Worm (Caenorhabditis elegans) whole organism, L2 larva: ENCODE measurements around the gene aat-2.
A peak's percentile ranks its signal among the peaks of the same experiment; 100 is the strongest.

Source experiments
- C34F6.9 ChIP-seq: fragments of 150-350 bp; optimal IDR thresholded peaks from 2 replicates; lab custom pipeline; 2014; ENCODE audit warnings: missing biosample characterization, missing genetic modification characterization
- F13H6.1 ChIP-seq: sonication (generic microtip); optimal IDR thresholded peaks from 2 replicates; lab custom pipeline; 2016; ENCODE audit warnings: missing genetic modification characterization, missing compliant biosample characterization
- R02D3.7 ChIP-seq: fragments of 150-350 bp; optimal IDR thresholded peaks from 2 replicates; lab custom pipeline; 2014; ENCODE audit warnings: missing biosample characterization, missing genetic modification characterization
- Y55F3AM.14 ChIP-seq: fragments of 200-800 bp; sonication (Bioruptor generic); optimal IDR thresholded peaks from 2 replicates; lab custom pipeline; 2018; ENCODE audit warnings: mild to moderate bottlenecking, missing genetic modification characterization, missing compliant biosample characterization
- aly-2 ChIP-seq: fragments of 150-350 bp; optimal IDR thresholded peaks from 2 replicates; lab custom pipeline; 2014; ENCODE audit warnings: missing biosample characterization, missing genetic modification characterization
- ama-1 ChIP-seq: fragments of 150-350 bp; optimal IDR thresholded peaks from 2 replicates; lab custom pipeline; 2018; ENCODE audit warnings: inconsistent platforms
- ceh-16 ChIP-seq: fragments of 150-350 bp; optimal IDR thresholded peaks from 2 replicates; lab custom pipeline; 2014; ENCODE audit warnings: missing biosample characterization, missing genetic modification characterization
- ceh-82 ChIP-seq: fragments of 150-350 bp; optimal IDR thresholded peaks from 2 replicates; lab custom pipeline; 2014; ENCODE audit warnings: missing biosample characterization, missing genetic modification characterization
- dmd-4 ChIP-seq: sonication (generic microtip); optimal IDR thresholded peaks from 2 replicates; lab custom pipeline; 2017; ENCODE audit warnings: missing biosample characterization, missing genetic modification characterization
- egl-27 ChIP-seq: sonication (generic microtip); optimal IDR thresholded peaks from 3 replicates; lab custom pipeline; 2017; ENCODE audit warnings: missing biosample characterization, missing genetic modification reagents, missing genetic modification characterization
- elt-1 ChIP-seq: fragments of 150-350 bp; optimal IDR thresholded peaks from 2 replicates; lab custom pipeline; 2014; ENCODE audit warnings: missing biosample characterization, missing genetic modification characterization
- elt-3 ChIP-seq: sonication (generic microtip); optimal IDR thresholded peaks from 2 replicates; lab custom pipeline; 2017; ENCODE audit warnings: missing biosample characterization, missing genetic modification characterization
- fos-1 ChIP-seq: fragments of 150-350 bp; optimal IDR thresholded peaks from 2 replicates; lab custom pipeline; 2014; ENCODE audit warnings: missing biosample characterization, missing genetic modification characterization
- gmeb-1 ChIP-seq: fragments of 150-350 bp; optimal IDR thresholded peaks from 2 replicates; lab custom pipeline; 2014; ENCODE audit warnings: missing biosample characterization, missing genetic modification characterization
- lin-11 ChIP-seq: fragments of 150-350 bp; sonication (generic microtip); optimal IDR thresholded peaks from 2 replicates; lab custom pipeline; 2014; ENCODE audit warnings: missing biosample characterization, missing genetic modification characterization, inconsistent platforms, mixed read lengths
- lin-13 ChIP-seq: fragments of 150-350 bp; optimal IDR thresholded peaks from 2 replicates; lab custom pipeline; 2014; ENCODE audit warnings: missing biosample characterization, missing genetic modification reagents, missing genetic modification characterization
- lin-39 ChIP-seq: fragments of 150-350 bp; optimal IDR thresholded peaks from 2 replicates; lab custom pipeline; 2014; ENCODE audit warnings: missing biosample characterization, missing genetic modification reagents, missing genetic modification characterization
- lsy-2 ChIP-seq, 2 experiments: fragments of 150-350 bp in 1 of 2; sonication (generic microtip) in 1 of 2; optimal IDR thresholded peaks; 2 replicates each; lab custom pipeline; 2014 to 2017; ENCODE audit warnings: missing biosample characterization in 2 of 2, missing genetic modification characterization in 2 of 2
- mab-5 ChIP-seq: fragments of 150-350 bp; optimal IDR thresholded peaks from 2 replicates; lab custom pipeline; 2014; ENCODE audit warnings: missing biosample characterization, missing genetic modification characterization
- mbf-1 ChIP-seq: sonication (generic microtip); optimal IDR thresholded peaks from 2 replicates; lab custom pipeline; 2017; ENCODE audit warnings: missing biosample characterization, missing genetic modification characterization
- mdl-1 ChIP-seq, 2 experiments: fragments of 150-350 bp in 1 of 2; sonication (generic microtip) in 1 of 2; optimal IDR thresholded peaks; 2 replicates each; lab custom pipeline; 2017; ENCODE audit warnings: missing biosample characterization in 2 of 2, missing genetic modification characterization in 2 of 2
- nhr-11 ChIP-seq: fragments of 150-350 bp; optimal IDR thresholded peaks from 2 replicates; lab custom pipeline; 2014; ENCODE audit warnings: missing biosample characterization, missing genetic modification characterization
- nhr-12 ChIP-seq: fragments of 150-350 bp; optimal IDR thresholded peaks from 2 replicates; lab custom pipeline; 2014; ENCODE audit warnings: missing biosample characterization, missing genetic modification characterization
- nhr-21 ChIP-seq: fragments of 150-350 bp; optimal IDR thresholded peaks from 2 replicates; lab custom pipeline; 2014; ENCODE audit warnings: missing biosample characterization, missing genetic modification characterization
- nhr-23 ChIP-seq: fragments of 150-350 bp; optimal IDR thresholded peaks from 2 replicates; lab custom pipeline; 2014; ENCODE audit warnings: missing biosample characterization, missing genetic modification reagents, missing genetic modification characterization
- nhr-237 ChIP-seq: fragments of 150-350 bp; optimal IDR thresholded peaks from 2 replicates; lab custom pipeline; 2014; ENCODE audit warnings: missing biosample characterization, missing genetic modification characterization
- nhr-6 ChIP-seq: fragments of 150-350 bp; optimal IDR thresholded peaks from 2 replicates; lab custom pipeline; 2014; ENCODE audit warnings: missing biosample characterization, missing genetic modification characterization
- peb-1 ChIP-seq: fragments of 150-350 bp; optimal IDR thresholded peaks from 2 replicates; lab custom pipeline; 2014; ENCODE audit warnings: missing biosample characterization, missing genetic modification characterization
- sem-4 ChIP-seq: fragments of 150-350 bp; optimal IDR thresholded peaks from 2 replicates; lab custom pipeline; 2014; ENCODE audit warnings: missing biosample characterization, missing genetic modification reagents, missing genetic modification characterization
- skn-1 ChIP-seq: sonication (generic microtip); optimal IDR thresholded peaks from 2 replicates; lab custom pipeline; 2017; ENCODE audit warnings: missing biosample characterization, missing genetic modification characterization
- sma-3 ChIP-seq: sonication (generic microtip); optimal IDR thresholded peaks from 2 replicates; lab custom pipeline; 2016; ENCODE audit warnings: missing genetic modification reagents, missing genetic modification characterization, missing compliant biosample characterization
- sma-9 ChIP-seq, 2 experiments: fragments of 150-350 bp in 1 of 2; sonication (generic microtip) in 1 of 2; optimal IDR thresholded peaks; 2 replicates each; lab custom pipeline; 2014 to 2016; ENCODE audit warnings: missing genetic modification characterization in 2 of 2, mild to moderate bottlenecking in 1 of 2, missing biosample characterization in 1 of 2, missing compliant biosample characterization in 1 of 2, missing genetic modification reagents in 1 of 2, moderate library complexity in 1 of 2
- unc-39 ChIP-seq: fragments of 150-350 bp; optimal IDR thresholded peaks from 2 replicates; lab custom pipeline; 2014; ENCODE audit warnings: missing biosample characterization, missing genetic modification characterization
- unc-55 ChIP-seq: fragments of 150-350 bp; sonication (generic microtip); optimal IDR thresholded peaks from 3 replicates; lab custom pipeline; 2014; ENCODE audit warnings: missing biosample characterization, missing genetic modification reagents, missing genetic modification characterization
- unc-62 ChIP-seq: fragments of 150-350 bp; optimal IDR thresholded peaks from 2 replicates; lab custom pipeline; 2014; ENCODE audit warnings: missing biosample characterization, missing genetic modification reagents, missing genetic modification characterization
- zag-1 ChIP-seq: fragments of 150-350 bp; optimal IDR thresholded peaks from 2 replicates; lab custom pipeline; 2014; ENCODE audit warnings: missing biosample characterization, missing genetic modification characterization
- ztf-1 ChIP-seq: fragments of 200-800 bp; sonication (Bioruptor generic); conservative IDR thresholded peaks from 2 replicates; pipeline ENCODE4 v1.3.6; 2022; ENCODE audit warnings: missing genetic modification characterization, missing compliant biosample characterization
- ztf-11 ChIP-seq: sonication (generic microtip); optimal IDR thresholded peaks from 2 replicates; lab custom pipeline; 2017; ENCODE audit warnings: missing biosample characterization, missing genetic modification characterization
- ztf-4 ChIP-seq: fragments of 150-350 bp; optimal IDR thresholded peaks from 2 replicates; lab custom pipeline; 2014; ENCODE audit warnings: missing biosample characterization, missing genetic modification characterization

The aat-2 gene

DNA sequence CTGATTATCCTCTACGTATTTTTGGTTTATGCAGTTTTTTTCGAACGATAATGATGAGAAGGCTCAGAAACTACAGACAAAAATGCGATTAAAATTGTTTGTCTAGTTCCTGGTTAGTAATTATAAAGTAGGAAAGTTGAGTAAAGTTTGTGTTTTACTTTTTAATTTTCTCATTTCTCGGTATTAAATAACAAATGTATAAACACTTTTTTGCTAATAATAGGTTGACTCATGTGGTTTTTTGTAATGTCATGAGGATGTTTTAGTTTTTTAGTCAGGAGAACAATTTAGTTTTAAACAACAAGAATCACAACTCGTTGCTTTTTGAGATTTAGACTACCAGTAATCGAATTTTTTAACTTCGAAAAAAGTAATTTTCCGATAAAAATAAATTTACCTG, 26.5 kb upstream of the aat-2 start:
- no peak for TF ChIP-seq nhr-12 (tag; lab: Kevin White, UChicago)
- no peak for TF ChIP-seq nhr-23 (tag; lab: Kevin White, UChicago)
- TF ChIP-seq Y55F3AM.14 = no peak
- TF ChIP-seq F13H6.1 (tag; lab: Kevin White, UChicago) = no peak
- TF ChIP-seq egl-27 (tag; lab: Kevin White, UChicago) = no peak
- no peak for TF ChIP-seq mbf-1
- no peak for TF ChIP-seq fos-1 (tag; lab: Kevin White, UChicago)
- TF ChIP-seq peb-1 = no peak
- no peak for TF ChIP-seq nhr-6 (tag; lab: Kevin White, UChicago)
- no peak for TF ChIP-seq sem-4 (tag; lab: Kevin White, UChicago)
- no peak for TF ChIP-seq R02D3.7 (tag; lab: Kevin White, UChicago)
- TF ChIP-seq sma-9 (GFP tag; optimal IDR thresholded peaks at IDR 0.05; lab: Kevin White, UChicago) = peak; percentile 4
- no peak for TF ChIP-seq sma-9 (tag; optimal IDR thresholded peaks at IDR 0.05; lab: Kevin White, UChicago)
- no peak for TF ChIP-seq elt-3 (tag; lab: Kevin White, UChicago)
- TF ChIP-seq skn-1 (tag; lab: Kevin White, UChicago) = no peak
- no peak for TF ChIP-seq lin-13 (GFP tag; lab: Kevin White, UChicago)
- TF ChIP-seq lin-39 (tag; lab: Kevin White, UChicago) = no peak
- peak; percentile 23 for TF ChIP-seq C34F6.9 (tag; lab: Kevin White, UChicago)

DNA sequence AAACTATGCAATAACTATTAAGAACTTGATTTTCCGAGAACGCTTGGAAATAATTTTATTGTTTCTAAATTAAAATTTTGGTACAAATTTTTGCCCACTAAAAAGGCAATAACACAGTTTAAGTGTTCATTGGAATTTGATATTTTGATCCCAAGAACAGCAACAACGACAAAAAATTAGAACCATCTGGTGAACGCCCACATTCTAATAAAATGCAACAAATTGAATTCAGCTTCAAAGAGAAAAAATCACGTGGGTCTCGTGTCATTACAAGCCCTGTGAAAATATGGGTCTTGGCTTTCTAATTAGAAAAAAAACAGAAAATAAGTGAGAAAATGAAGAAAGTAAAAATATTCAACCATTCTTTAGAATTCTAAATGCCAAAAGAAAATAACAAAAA, 25.7 kb upstream of the aat-2 start:
- TF ChIP-seq lsy-2 (tag; optimal IDR thresholded peaks at IDR 0.05; lab: Kevin White, UChicago) (peak in 1 of 2 experiments; percentile 2), Y55F3AM.14 (no peak), skn-1 (tag; lab: Kevin White, UChicago) (no peak)

DNA sequence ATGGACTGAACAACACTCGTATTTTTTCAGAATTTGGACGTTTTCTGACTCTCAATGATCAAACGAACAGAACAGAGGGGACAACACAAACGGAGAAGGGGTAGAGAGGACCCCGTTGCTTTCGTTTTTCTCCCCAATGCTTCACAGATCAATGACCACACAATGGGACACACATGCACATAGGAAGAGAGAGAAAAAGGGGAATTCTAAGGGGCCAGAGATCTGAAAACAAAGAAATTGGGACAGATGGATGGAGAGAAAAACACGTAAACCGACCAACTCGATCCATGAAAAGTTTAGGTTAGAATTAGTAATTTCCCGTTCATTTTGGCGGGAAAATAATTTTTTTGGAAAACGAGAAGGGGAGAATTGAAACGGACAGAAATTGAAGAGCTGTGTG, 24.3 kb upstream of the aat-2 start:
- TF ChIP-seq nhr-237 = no peak
- TF ChIP-seq sma-3 (GFP tag; lab: Kevin White, UChicago) = no peak
- peak; percentile 34 to 38 for TF ChIP-seq mdl-1 (tag; optimal IDR thresholded peaks at IDR 0.05; lab: Kevin White, UChicago)
- no peak for TF ChIP-seq lsy-2 (tag; optimal IDR thresholded peaks at IDR 0.05; lab: Kevin White, UChicago)
- no peak for TF ChIP-seq skn-1 (tag; lab: Kevin White, UChicago)
- TF ChIP-seq F13H6.1 (tag; lab: Kevin White, UChicago) = peak; percentile 22
- no peak for TF ChIP-seq dmd-4 (tag; lab: Kevin White, UChicago)
- no peak for TF ChIP-seq ceh-16 (tag; lab: Kevin White, UChicago)
- no peak for TF ChIP-seq C34F6.9 (tag; lab: Kevin White, UChicago)
- TF ChIP-seq ama-1 = no peak
- TF ChIP-seq ztf-1 (GFP tag; lab: Robert Waterston, UW) = no peak
- no peak for TF ChIP-seq ztf-11
- TF ChIP-seq ceh-82 (tag; lab: Kevin White, UChicago) = no peak
- no peak for TF ChIP-seq mbf-1
- no peak for TF ChIP-seq nhr-23 (tag; lab: Kevin White, UChicago)
- TF ChIP-seq zag-1 (tag; lab: Kevin White, UChicago) = peak; percentile 12
- no peak for TF ChIP-seq elt-1 (tag; lab: Kevin White, UChicago)
- TF ChIP-seq nhr-21 = no peak
- no peak for TF ChIP-seq ztf-4 (tag; lab: Kevin White, UChicago)
- TF ChIP-seq sma-9 (GFP tag; optimal IDR thresholded peaks at IDR 0.05; lab: Kevin White, UChicago) = peak; percentile 11
- TF ChIP-seq sma-9 (tag; optimal IDR thresholded peaks at IDR 0.05; lab: Kevin White, UChicago) = no peak
- no peak for TF ChIP-seq peb-1

DNA sequence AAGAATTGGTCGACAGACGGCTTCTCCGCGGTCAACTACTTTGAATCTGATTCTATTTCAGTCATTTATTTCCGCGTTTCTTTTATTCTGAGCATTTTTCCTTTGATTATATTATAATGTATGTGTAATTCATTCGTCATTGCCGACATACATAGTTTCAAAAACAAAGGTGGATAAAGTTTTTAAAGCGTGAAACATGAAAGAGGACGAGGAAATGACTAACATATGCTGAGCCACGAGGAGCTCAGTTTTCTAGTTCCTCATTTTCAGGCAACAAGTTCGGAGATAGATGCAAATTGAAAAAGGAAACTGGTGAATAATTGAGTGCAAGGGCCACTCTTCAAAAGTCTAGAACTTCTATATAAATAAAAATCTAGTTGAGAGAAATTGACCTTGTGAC, 22.0 kb upstream of the aat-2 start:
- TF ChIP-seq nhr-11 (tag; lab: Kevin White, UChicago) = no peak
- TF ChIP-seq F13H6.1 (tag; lab: Kevin White, UChicago) = no peak

DNA sequence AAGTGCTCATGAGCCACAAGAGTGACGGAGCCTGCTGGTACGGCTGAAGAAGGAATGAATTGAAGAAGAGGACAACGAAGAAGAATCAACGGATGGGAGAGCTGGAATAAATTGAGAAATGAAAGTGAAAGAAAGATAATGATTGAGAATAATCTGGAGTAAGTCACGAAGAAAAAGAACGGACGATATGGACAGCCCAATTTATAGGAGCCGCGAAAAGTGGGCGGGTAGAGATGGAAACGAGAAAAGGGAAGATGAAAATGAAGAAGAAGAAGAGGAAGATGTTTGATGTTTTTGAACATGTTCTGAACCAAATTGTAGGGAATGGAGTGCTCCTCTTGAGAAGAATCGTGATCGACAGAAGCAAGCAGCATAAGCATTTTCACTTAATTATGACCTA, 20.2 kb upstream of the aat-2 start, which contains the start of gene slc-17.7:
Gene slc-17.7, minus strand, starts transcription at position 101 of the 400 bp plus-strand sequence.
- TF ChIP-seq unc-62 (GFP tag; lab: Kevin White, UChicago) (no peak), aly-2 (tag; lab: Kevin White, UChicago) (no peak), elt-1 (tag; lab: Kevin White, UChicago) (no peak), gmeb-1 (tag; lab: Kevin White, UChicago) (no peak), unc-39 (tag; lab: Kevin White, UChicago) (no peak), nhr-12 (tag; lab: Kevin White, UChicago) (no peak), nhr-6 (tag; lab: Kevin White, UChicago) (no peak), mab-5 (tag; lab: Kevin White, UChicago) (no peak), lin-11 (tag; lab: Kevin White, UChicago) (no peak), sma-9 (GFP tag; optimal IDR thresholded peaks at IDR 0.05; lab: Kevin White, UChicago) (no peak), sma-9 (tag; optimal IDR thresholded peaks at IDR 0.05; lab: Kevin White, UChicago) (no peak), unc-55 (no peak), egl-27 (tag; lab: Kevin White, UChicago) (no peak), ceh-82 (tag; lab: Kevin White, UChicago) (no peak), Y55F3AM.14 (no peak), mdl-1 (tag; optimal IDR thresholded peaks at IDR 0.05; lab: Kevin White, UChicago) (no peak)
